Worm (Caenorhabditis elegans): ENCODE results near the gene T06D8.2.

Gene T06D8.2

DNA sequence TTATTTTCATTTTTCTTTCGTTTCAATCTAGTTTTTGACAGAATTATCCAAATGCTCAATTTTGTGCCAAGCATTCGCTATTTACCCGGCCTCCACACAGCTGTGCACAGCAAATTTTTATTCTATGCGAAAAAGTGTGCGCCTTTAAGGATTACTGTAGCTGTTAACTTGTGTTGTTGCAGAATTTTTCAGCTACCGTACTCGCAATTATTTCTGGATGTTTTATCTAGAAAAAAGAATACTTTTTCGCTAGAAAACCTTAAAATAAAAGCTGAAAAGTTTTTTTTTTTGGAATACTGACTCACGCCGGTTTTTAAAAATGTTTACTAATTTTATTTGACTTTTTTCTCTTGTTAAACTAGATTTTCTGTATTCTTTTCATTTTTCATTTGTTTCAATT, 15.0 kb downstream of the T06D8.2 start:
- no peak for TF ChIP-seq sea-1 (GFP tag; conservative IDR thresholded peaks at IDR 0.05)
- no peak for TF ChIP-seq ets-7 (tag; optimal IDR thresholded peaks at IDR 0.05)
- TF ChIP-seq hnd-1 (tag; optimal IDR thresholded peaks at IDR 0.05): no peak
- TF ChIP-seq tbx-11 (GFP tag; IDR thresholded peaks at IDR 0.05): no peak
- TF ChIP-seq ama-1 (optimal IDR thresholded peaks at IDR 0.05): no peak
- no peak for TF ChIP-seq tbx-37 (GFP tag; conservative IDR thresholded peaks at IDR 0.05)
- TF ChIP-seq tra-4 (tag; optimal IDR thresholded peaks at IDR 0.05): no peak
- TF ChIP-seq flt-1 (GFP tag; IDR thresholded peaks at IDR 0.05): no peak

DNA sequence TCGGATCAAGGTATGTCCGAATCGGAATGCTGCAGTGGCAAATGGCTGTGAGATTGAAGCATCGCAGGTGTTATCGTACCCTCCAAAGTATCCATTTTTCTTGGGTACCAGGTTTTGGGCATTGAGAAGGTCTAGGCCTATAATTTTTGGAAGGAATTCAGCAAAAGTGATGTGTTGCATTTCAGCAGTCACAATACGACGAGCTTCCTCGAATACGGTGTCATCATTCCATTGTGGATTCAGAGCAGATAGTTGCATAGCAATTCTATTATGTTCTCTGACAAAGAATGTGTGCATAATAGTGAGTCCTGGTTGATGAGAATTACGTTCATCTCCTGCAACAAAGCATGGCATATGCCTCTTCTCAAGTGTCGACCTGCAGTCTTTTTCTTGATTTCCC, 16.4 kb downstream of the T06D8.2 start:
- no peak for TF ChIP-seq hnd-1 (tag; optimal IDR thresholded peaks at IDR 0.05)
- no peak for TF ChIP-seq hmg-4 (GFP tag; optimal IDR thresholded peaks at IDR 0.05)
- no peak for TF ChIP-seq tra-4 (tag; optimal IDR thresholded peaks at IDR 0.05)
- no peak for TF ChIP-seq sea-1 (GFP tag; conservative IDR thresholded peaks at IDR 0.05)
- no peak for TF ChIP-seq B0310.2 (tag; optimal IDR thresholded peaks at IDR 0.05)
- TF ChIP-seq ama-1 (optimal IDR thresholded peaks at IDR 0.05): no peak
- no peak for TF ChIP-seq tbx-11 (GFP tag; IDR thresholded peaks at IDR 0.05)
- no peak for TF ChIP-seq tbx-37 (GFP tag; conservative IDR thresholded peaks at IDR 0.05)
- TF ChIP-seq F13C5.2 (tag; optimal IDR thresholded peaks at IDR 0.05): no peak
- no peak for TF ChIP-seq aly-1 (tag; optimal IDR thresholded peaks at IDR 0.05)
- TF ChIP-seq ceh-36 (tag; optimal IDR thresholded peaks at IDR 0.05): no peak
- no peak for TF ChIP-seq scrt-1 (GFP tag; IDR thresholded peaks at IDR 0.05)
- TF ChIP-seq hmbx-1 (tag; optimal IDR thresholded peaks at IDR 0.05): no peak
- no peak for TF ChIP-seq ets-7 (tag; optimal IDR thresholded peaks at IDR 0.05)
- no peak for TF ChIP-seq ceh-13 (GFP tag; optimal IDR thresholded peaks at IDR 0.05)

DNA sequence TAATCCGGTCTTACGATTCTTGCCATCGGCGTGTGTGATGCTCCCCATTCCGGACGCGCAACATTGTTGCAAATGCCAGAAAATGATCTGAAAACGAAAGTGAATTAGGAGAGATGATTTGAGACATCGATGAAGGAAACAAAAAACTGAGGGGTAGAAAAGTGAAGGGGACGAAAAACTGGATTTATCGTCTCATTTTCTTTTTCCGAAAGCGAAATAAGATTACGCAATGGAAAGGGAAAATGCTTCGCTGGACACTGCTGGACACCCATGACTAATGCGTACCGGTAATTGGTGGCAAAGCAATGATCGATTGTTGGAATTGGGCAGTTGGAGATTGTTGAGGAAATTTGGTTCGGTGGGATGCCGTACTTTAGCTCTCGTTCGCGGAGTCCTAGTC, 20.0 kb downstream of the T06D8.2 start:
- no peak for TF ChIP-seq aly-1 (tag; optimal IDR thresholded peaks at IDR 0.05)
- TF ChIP-seq F13C5.2 (tag; optimal IDR thresholded peaks at IDR 0.05): no peak
- no peak for TF ChIP-seq tbx-37 (GFP tag; conservative IDR thresholded peaks at IDR 0.05)
- TF ChIP-seq ceh-13 (GFP tag; optimal IDR thresholded peaks at IDR 0.05): no peak
- no peak for TF ChIP-seq hmg-4 (GFP tag; optimal IDR thresholded peaks at IDR 0.05)
- TF ChIP-seq ama-1 (optimal IDR thresholded peaks at IDR 0.05): no peak
- no peak for TF ChIP-seq hmbx-1 (tag; optimal IDR thresholded peaks at IDR 0.05)
- TF ChIP-seq pes-1 (GFP tag; IDR thresholded peaks at IDR 0.05): no peak
- no peak for TF ChIP-seq sea-1 (GFP tag; conservative IDR thresholded peaks at IDR 0.05)

DNA sequence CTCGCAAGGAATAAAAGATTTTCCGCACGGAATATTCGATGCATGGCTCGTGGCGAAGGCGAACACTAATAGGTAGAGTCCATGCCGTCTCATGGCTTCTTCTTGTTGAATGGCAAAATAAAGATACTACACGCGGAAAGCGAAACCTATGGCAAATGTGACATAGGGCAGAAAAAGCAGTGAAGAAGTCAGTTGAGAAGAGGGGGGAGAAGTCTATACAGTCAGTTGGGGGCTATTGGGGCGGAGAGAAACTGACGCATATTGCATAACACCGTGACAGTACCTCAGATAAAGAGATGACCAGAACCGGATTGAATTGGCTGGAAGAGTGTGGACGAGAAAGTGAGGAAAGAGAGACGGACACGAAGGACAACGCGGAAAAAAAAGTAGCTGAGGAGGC, 20.9 kb downstream of the T06D8.2 start, which contains the start of gene T06D8.10:
TSS of gene T06D8.10 (minus strand) at position 101 of the 400 bp plus-strand sequence.
- TF ChIP-seq aly-1 (tag; optimal IDR thresholded peaks at IDR 0.05): no peak
- TF ChIP-seq sea-1 (GFP tag; conservative IDR thresholded peaks at IDR 0.05): no peak
- no peak for TF ChIP-seq ama-1 (optimal IDR thresholded peaks at IDR 0.05)
- no peak for TF ChIP-seq ets-7 (tag; optimal IDR thresholded peaks at IDR 0.05)
- no peak for TF ChIP-seq hmbx-1 (tag; optimal IDR thresholded peaks at IDR 0.05)
- no peak for TF ChIP-seq tbx-11 (GFP tag; IDR thresholded peaks at IDR 0.05)
- no peak for TF ChIP-seq pes-1 (GFP tag; IDR thresholded peaks at IDR 0.05)
- no peak for TF ChIP-seq scrt-1 (GFP tag; IDR thresholded peaks at IDR 0.05)

DNA sequence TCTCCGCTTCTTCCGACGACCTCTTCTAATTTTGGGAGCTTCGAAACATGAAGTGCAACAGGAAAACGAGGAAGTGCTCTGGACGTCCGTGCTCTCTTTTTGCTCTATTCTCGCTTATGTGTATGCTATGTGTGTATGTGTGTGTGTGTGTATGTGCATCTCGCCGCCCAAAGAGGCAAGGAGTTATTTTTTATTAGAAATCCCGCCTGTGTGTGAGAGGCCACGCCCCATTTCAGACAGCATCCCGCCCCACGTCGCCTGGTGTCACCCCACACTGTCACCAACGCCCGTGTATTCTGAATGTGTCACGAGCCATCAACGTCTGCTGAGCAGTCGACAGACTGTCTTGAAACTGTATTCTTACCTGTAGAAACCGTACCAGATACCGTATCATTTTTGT, 29.1 kb downstream of the T06D8.2 start, which contains the start of gene T05B9.2:
TSS of gene T05B9.2 (plus strand) at position 301 of the 400 bp plus-strand sequence.
- TF ChIP-seq ets-7 (tag; optimal IDR thresholded peaks at IDR 0.05): no peak
- no peak for TF ChIP-seq hnd-1 (tag; optimal IDR thresholded peaks at IDR 0.05)
- TF ChIP-seq tbx-11 (GFP tag; IDR thresholded peaks at IDR 0.05): no peak
- TF ChIP-seq scrt-1 (GFP tag; IDR thresholded peaks at IDR 0.05): no peak
- TF ChIP-seq tra-4 (tag; optimal IDR thresholded peaks at IDR 0.05): no peak
- no peak for TF ChIP-seq hmg-4 (GFP tag; optimal IDR thresholded peaks at IDR 0.05)
- no peak for TF ChIP-seq ceh-13 (GFP tag; optimal IDR thresholded peaks at IDR 0.05)
- TF ChIP-seq hmbx-1 (tag; optimal IDR thresholded peaks at IDR 0.05): no peak

DNA sequence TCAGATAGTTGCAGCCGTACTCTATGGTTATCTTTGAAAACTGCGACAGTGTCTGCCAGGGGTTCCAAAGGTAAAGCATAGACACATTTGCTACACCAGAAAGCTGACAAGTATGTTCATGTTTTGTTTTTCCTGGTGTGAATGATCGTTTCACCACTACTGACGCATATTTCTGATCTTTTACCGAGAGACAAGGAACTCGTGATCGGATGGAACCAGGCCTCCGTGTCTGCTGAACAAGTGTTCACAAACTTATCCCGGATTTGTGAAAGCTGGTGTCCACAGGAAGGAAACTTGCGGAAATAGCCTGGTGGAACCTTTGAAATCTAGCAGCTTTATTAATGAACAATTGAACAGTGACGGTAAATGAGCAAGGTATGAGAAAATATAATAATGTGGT, 33.3 kb downstream of the T06D8.2 start:
- no peak for TF ChIP-seq tbx-37 (GFP tag; conservative IDR thresholded peaks at IDR 0.05)
- TF ChIP-seq hnd-1 (tag; optimal IDR thresholded peaks at IDR 0.05): no peak
- TF ChIP-seq tbx-11 (GFP tag; IDR thresholded peaks at IDR 0.05): no peak
- TF ChIP-seq F13C5.2 (tag; optimal IDR thresholded peaks at IDR 0.05): no peak
- no peak for TF ChIP-seq ceh-36 (tag; optimal IDR thresholded peaks at IDR 0.05)
- TF ChIP-seq flt-1 (GFP tag; IDR thresholded peaks at IDR 0.05): no peak
- no peak for TF ChIP-seq sea-1 (GFP tag; conservative IDR thresholded peaks at IDR 0.05)
- TF ChIP-seq B0310.2 (tag; optimal IDR thresholded peaks at IDR 0.05): no peak
- no peak for TF ChIP-seq ets-7 (tag; optimal IDR thresholded peaks at IDR 0.05)
- no peak for TF ChIP-seq hmbx-1 (tag; optimal IDR thresholded peaks at IDR 0.05)

- TF ChIP-seq pes-1 (GFP tag; IDR thresholded peaks at IDR 0.05): no peak
- no peak for TF ChIP-seq ceh-36 (tag; optimal IDR thresholded peaks at IDR 0.05)
- no peak for TF ChIP-seq tbx-37 (GFP tag; conservative IDR thresholded peaks at IDR 0.05)
- no peak for TF ChIP-seq F13C5.2 (tag; optimal IDR thresholded peaks at IDR 0.05)
- TF ChIP-seq hnd-1 (tag; optimal IDR thresholded peaks at IDR 0.05): no peak
- no peak for TF ChIP-seq ceh-13 (GFP tag; optimal IDR thresholded peaks at IDR 0.05)
- no peak for TF ChIP-seq sea-1 (GFP tag; conservative IDR thresholded peaks at IDR 0.05)
Observed at ce11 chrII:11261173-11261572, 34.7 kb downstream of the T06D8.2 start, which contains the start of gene T05B9.1. Gene T05B9.1, minus strand, starts transcription at chrII:11261192.

DNA sequence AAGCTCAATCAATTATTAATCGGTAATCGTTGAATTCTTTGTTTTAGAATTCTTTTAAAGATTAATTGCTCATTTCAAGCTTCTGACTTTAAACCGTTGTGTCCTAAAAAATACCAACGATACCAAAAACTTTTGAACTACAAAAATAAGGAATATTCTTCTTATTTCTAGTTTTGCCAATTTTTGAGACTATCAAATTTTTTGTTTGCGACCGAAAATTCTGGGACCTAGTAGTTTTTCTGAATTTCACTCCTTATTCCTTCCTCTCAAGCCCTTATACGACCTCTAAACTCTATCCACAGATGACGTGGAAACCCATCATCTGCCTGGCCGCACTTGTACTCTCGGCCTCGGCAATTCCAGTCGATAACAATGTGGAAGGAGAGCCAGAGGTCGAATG, 42.3 kb downstream of the T06D8.2 start, which contains the start of gene cut-1:
TSS of gene cut-1 (plus strand) at position 301 of the 400 bp plus-strand sequence.
- TF ChIP-seq scrt-1 (GFP tag; IDR thresholded peaks at IDR 0.05): no peak
- TF ChIP-seq flt-1 (GFP tag; IDR thresholded peaks at IDR 0.05): no peak

- TF ChIP-seq pes-1 (GFP tag; IDR thresholded peaks at IDR 0.05) (no peak), hmg-4 (GFP tag; optimal IDR thresholded peaks at IDR 0.05) (no peak), scrt-1 (GFP tag; IDR thresholded peaks at IDR 0.05) (no peak), ets-7 (tag; optimal IDR thresholded peaks at IDR 0.05) (no peak), sea-1 (GFP tag; conservative IDR thresholded peaks at IDR 0.05) (no peak), tbx-11 (GFP tag; IDR thresholded peaks at IDR 0.05) (no peak), tra-4 (tag; optimal IDR thresholded peaks at IDR 0.05) (no peak), ceh-36 (tag; optimal IDR thresholded peaks at IDR 0.05) (no peak), ama-1 (optimal IDR thresholded peaks at IDR 0.05) (no peak), aly-1 (tag; optimal IDR thresholded peaks at IDR 0.05) (no peak), ceh-13 (GFP tag; optimal IDR thresholded peaks at IDR 0.05) (no peak)
Observed at ce11 chrII:11270829-11271228, 44.4 kb downstream of the T06D8.2 start.

All from whole organism, early embryonic.